Fruit fly (Drosophila melanogaster): Measurements from ENCODE around the gene CG4998.

The CG4998 gene

dm6 chr3L:16321172-16321571 is 17.6 kb upstream of the CG4998 start, which contains the start of gene CG42718:
Gene CG42718, minus strand, starts transcription at chr3L:16321272.
- no peak for TF ChIP-seq dac (GFP tag; optimal IDR thresholded peaks at IDR 0.05)
- TF ChIP-seq salr (GFP tag; optimal IDR thresholded peaks at IDR 0.05), result no peak
- TF ChIP-seq Sox14 (GFP tag; optimal IDR thresholded peaks at IDR 0.05), result no peak
- no peak for TF ChIP-seq Sox102F (GFP tag; optimal IDR thresholded peaks at IDR 0.05)

DNA sequence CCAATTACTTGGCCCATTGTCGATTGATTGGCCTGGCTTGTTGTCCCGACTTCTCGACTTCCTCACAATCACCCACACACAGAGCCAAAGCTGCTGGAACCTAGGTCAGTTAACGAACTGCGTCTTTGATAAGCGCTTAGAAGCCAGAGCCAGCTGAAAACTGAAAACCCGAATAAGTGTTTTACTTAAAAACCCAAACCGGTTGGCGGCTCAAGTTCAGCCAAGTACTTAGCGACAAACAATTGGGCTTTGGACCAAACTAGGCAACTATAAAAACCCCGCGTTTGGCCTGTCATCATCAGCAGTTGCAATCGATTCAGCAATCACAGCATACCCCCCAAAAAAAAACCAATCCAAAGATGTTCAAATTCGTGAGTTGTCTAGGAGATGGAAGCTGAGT is 15.4 kb upstream of the CG4998 start, which contains the start of gene CG13059:
CG13059 (plus strand) TSS at position 301 of the 400 bp plus-strand sequence.
- no peak for TF ChIP-seq svp (GFP tag)
- TF ChIP-seq CG8319 (GFP tag; optimal IDR thresholded peaks at IDR 0.05), result no peak
- TF ChIP-seq dsx (GFP tag; optimal IDR thresholded peaks at IDR 0.05; ENCODE audit: poor library complexity, severe bottlenecking), result no peak
- TF ChIP-seq Eip75B (GFP tag; optimal IDR thresholded peaks at IDR 0.05), result no peak
- no peak for TF ChIP-seq Hr39 (GFP tag; optimal IDR thresholded peaks at IDR 0.05)
- no peak for TF ChIP-seq acj6 (GFP tag; optimal IDR thresholded peaks at IDR 0.05)
- TF ChIP-seq spab (GFP tag; optimal IDR thresholded peaks at IDR 0.05), result no peak
- TF ChIP-seq CG34406 (GFP tag; optimal IDR thresholded peaks at IDR 0.05), result no peak
- TF ChIP-seq CG10669 (GFP tag; optimal IDR thresholded peaks at IDR 0.05), result no peak
- no peak for TF ChIP-seq CG16779 (tag; optimal IDR thresholded peaks at IDR 0.05)
- no peak for TF ChIP-seq dac (GFP tag; optimal IDR thresholded peaks at IDR 0.05)
- no peak for TF ChIP-seq CG32006 (GFP tag; optimal IDR thresholded peaks at IDR 0.05)

dm6 chr3L:16326657-16327056 is 12.1 kb upstream of the CG4998 start, which contains the start of the genes CG13040 and CG13039:
Gene CG13040, minus strand, starts transcription at chr3L:16326757.
Gene CG13039, minus strand, starts transcription at chr3L:16326762.
- no peak for TF ChIP-seq CG6854 (GFP tag; optimal IDR thresholded peaks at IDR 0.05)
- no peak for TF ChIP-seq CG10631 (GFP tag; optimal IDR thresholded peaks at IDR 0.05)
- no peak for TF ChIP-seq Smox (GFP tag; optimal IDR thresholded peaks at IDR 0.05)
- no peak for TF ChIP-seq CG15336 (GFP tag; IDR thresholded peaks at IDR 0.05)
- TF ChIP-seq fd59A (GFP tag; optimal IDR thresholded peaks at IDR 0.05), result no peak
- no peak for TF ChIP-seq Gug (GFP tag; IDR thresholded peaks at IDR 0.05)
- TF ChIP-seq CG6808 (GFP tag; optimal IDR thresholded peaks at IDR 0.05), result no peak
- no peak for TF ChIP-seq fd85E (GFP tag; optimal IDR thresholded peaks at IDR 0.05)
- TF ChIP-seq CG31627 (GFP tag; optimal IDR thresholded peaks at IDR 0.05), result no peak
- no peak for TF ChIP-seq CG10669 (GFP tag; optimal IDR thresholded peaks at IDR 0.05)
- no peak for TF ChIP-seq CG34406 (GFP tag; optimal IDR thresholded peaks at IDR 0.05)
- no peak for TF ChIP-seq Lpt (GFP tag; optimal IDR thresholded peaks at IDR 0.05)
- no peak for TF ChIP-seq CG8119 (GFP tag; IDR thresholded peaks at IDR 0.05)
- no peak for TF ChIP-seq dac (GFP tag; optimal IDR thresholded peaks at IDR 0.05)
- no peak for TF ChIP-seq Sox14 (GFP tag; optimal IDR thresholded peaks at IDR 0.05)
- no peak for TF ChIP-seq Eip75B (GFP tag; optimal IDR thresholded peaks at IDR 0.05)
- no peak for TF ChIP-seq CG4318 (GFP tag; optimal IDR thresholded peaks at IDR 0.05)
- no peak for TF ChIP-seq Ets96B (tag; optimal IDR thresholded peaks at IDR 0.05)
- no peak for TF ChIP-seq Blimp-1 (GFP tag; optimal IDR thresholded peaks at IDR 0.05)

DNA sequence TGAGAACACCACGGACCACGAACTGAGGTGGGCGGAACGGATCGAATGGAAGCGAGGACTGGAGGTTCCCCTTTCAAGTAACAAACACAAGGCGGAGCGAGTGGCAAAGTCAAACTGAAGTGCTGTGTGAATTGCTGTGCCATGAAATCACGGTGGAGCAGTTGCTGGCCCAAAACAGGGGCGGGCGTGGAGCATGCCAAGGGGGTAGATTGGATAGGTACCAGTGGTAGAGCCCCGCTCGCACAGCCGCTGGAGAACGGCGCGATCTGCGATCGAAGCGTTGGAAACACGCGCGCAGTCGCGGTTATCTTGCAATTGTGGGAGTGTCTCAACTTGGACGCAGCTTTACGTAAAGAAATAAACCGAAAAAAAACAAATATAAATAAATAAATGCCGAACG is 11.0 kb upstream of the CG4998 start, which contains the start of gene CG13038:
CG13038 (minus strand) TSS at position 118 of the 400 bp plus-strand sequence.
- no peak for TF ChIP-seq CG15336 (GFP tag; IDR thresholded peaks at IDR 0.05)
- no peak for TF ChIP-seq CG6854 (GFP tag; optimal IDR thresholded peaks at IDR 0.05)
- TF ChIP-seq Sox15 (GFP tag; optimal IDR thresholded peaks at IDR 0.05), result no peak
- no peak for TF ChIP-seq dac (GFP tag; optimal IDR thresholded peaks at IDR 0.05)
- TF ChIP-seq fd85E (GFP tag; optimal IDR thresholded peaks at IDR 0.05), result no peak
- no peak for TF ChIP-seq spab (GFP tag; optimal IDR thresholded peaks at IDR 0.05)
- TF ChIP-seq CG8319 (GFP tag; optimal IDR thresholded peaks at IDR 0.05), result no peak
- TF ChIP-seq achi (GFP tag; optimal IDR thresholded peaks at IDR 0.05), result no peak
- no peak for TF ChIP-seq CG1621 (tag; optimal IDR thresholded peaks at IDR 0.05)
- TF ChIP-seq OdsH (GFP tag; optimal IDR thresholded peaks at IDR 0.05), result no peak
- TF ChIP-seq Gug (GFP tag; IDR thresholded peaks at IDR 0.05), result no peak
- TF ChIP-seq Hr39 (GFP tag; optimal IDR thresholded peaks at IDR 0.05), result no peak
- no peak for TF ChIP-seq CG10631 (GFP tag; optimal IDR thresholded peaks at IDR 0.05)
- peak; percentile 48 for TF ChIP-seq eg (GFP tag; IDR thresholded peaks at IDR 0.05)
- no peak for TF ChIP-seq CG11294 (GFP tag; IDR thresholded peaks at IDR 0.05)
- no peak for TF ChIP-seq CG6276 (GFP tag; optimal IDR thresholded peaks at IDR 0.05)
- TF ChIP-seq vri (GFP tag; optimal IDR thresholded peaks at IDR 0.05), result no peak
- 0 out of 3 replicates have a peak, but pooled peaks have one; percentile 27 for TF ChIP-seq CG6163 (GFP tag; IDR thresholded peaks at IDR 0.05)
- TF ChIP-seq net (GFP tag; optimal IDR thresholded peaks at IDR 0.05), result no peak
- TF ChIP-seq Hr38 (GFP tag; optimal IDR thresholded peaks at IDR 0.05), result no peak
- no peak for TF ChIP-seq Lpt (GFP tag; optimal IDR thresholded peaks at IDR 0.05)
- TF ChIP-seq Smox (GFP tag; optimal IDR thresholded peaks at IDR 0.05), result no peak
- TF ChIP-seq CG4318 (GFP tag; optimal IDR thresholded peaks at IDR 0.05), result no peak
- TF ChIP-seq ss (GFP tag; optimal IDR thresholded peaks at IDR 0.05), result peak in 1 of 2 experiments; percentile 15
- no peak for TF ChIP-seq CG10669 (GFP tag; optimal IDR thresholded peaks at IDR 0.05)
- no peak for TF ChIP-seq fkh (GFP tag; optimal IDR thresholded peaks at IDR 0.05)
- no peak for TF ChIP-seq CG8119 (GFP tag; IDR thresholded peaks at IDR 0.05)
- peak; percentile 16 for TF ChIP-seq svp (GFP tag)

Measured in whole organism, prepupa.